Fruit fly (Drosophila melanogaster): Measurements from ENCODE around the gene CG32026.

Gene CG32026

DNA sequence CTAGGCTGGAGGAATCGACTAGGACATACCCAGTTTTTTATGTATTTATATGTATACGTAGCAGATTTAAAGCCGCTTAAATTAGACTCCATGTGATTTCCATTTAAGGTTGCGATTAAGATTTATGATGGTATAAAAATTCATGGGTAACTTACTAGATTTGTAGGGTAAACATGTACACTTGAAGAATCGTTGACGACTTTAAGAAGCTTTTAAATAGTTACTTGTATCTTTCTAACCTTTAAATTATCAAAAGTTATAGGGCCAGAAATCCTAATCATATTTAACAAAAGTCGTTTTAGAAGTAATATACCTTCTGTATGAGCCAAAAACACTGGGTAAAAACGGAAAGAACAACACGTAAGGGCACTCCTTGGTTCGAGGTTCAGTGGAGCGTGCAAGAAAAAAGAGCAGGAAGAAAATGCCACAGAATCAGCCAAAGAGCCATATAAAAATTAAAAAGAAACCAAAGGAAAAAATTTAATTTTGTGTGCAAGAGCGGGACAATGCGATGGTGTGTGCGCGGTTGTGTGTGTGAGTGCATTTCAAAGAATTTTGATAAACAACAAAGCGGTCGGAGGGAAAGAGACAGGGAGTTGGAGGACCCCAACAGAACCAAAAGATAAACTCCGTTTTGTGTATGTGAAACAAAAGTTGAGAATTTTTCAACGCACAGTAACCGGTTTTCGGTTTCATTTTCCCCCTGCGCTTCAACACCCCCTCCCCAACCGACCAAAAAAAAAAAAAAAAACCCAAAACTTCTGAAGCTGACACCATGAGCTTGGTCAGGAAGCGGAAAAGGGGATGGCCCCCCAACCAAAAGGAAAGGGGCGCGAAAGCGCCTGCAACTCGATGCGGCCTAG, 3.5 kb downstream of the CG32026 start:
- TF ChIP-seq tj (GFP tag; optimal IDR thresholded peaks at IDR 0.05) (peak; percentile 79), cnc (optimal IDR thresholded peaks at IDR 0.05) (no peak)

DNA sequence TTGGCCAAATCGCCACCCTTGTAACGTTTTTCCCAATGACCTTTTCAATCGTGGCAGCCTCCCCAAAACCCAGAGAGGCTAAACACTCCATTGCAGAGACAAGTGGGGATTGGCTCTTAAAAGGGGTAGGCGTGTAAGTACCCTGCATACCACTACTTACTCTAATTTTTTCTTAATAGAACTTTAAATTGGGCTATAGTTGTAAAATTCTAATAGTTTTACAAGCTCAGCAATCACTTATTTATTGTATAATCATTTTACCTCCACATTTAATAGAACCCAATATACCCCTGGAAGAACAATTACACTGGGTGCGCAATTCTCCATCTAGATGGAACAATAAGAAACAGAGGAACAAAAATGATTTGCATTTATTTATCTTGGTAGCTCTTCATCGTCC, 5.5 kb downstream of the CG32026 start:
- TF ChIP-seq ovo (GFP tag; optimal IDR thresholded peaks at IDR 0.05) (no peak), CG12768 (GFP tag; optimal IDR thresholded peaks at IDR 0.05) (no peak), Hr96 (GFP tag; optimal IDR thresholded peaks at IDR 0.05) (no peak), pad (GFP tag; optimal IDR thresholded peaks at IDR 0.05) (no peak), CG14711 (tag; optimal IDR thresholded peaks at IDR 0.05) (no peak), tj (GFP tag; optimal IDR thresholded peaks at IDR 0.05) (no peak), CG1620 (GFP tag; optimal IDR thresholded peaks at IDR 0.05) (no peak), Crg-1 (GFP tag; optimal IDR thresholded peaks at IDR 0.05) (no peak), CG33017 (tag; optimal IDR thresholded peaks at IDR 0.05) (no peak), Clk (GFP tag; optimal IDR thresholded peaks at IDR 0.05) (no peak), CG5204 (GFP tag; optimal IDR thresholded peaks at IDR 0.05) (no peak), Mnt (GFP tag; optimal IDR thresholded peaks at IDR 0.05) (no peak), bab1 (GFP tag; optimal IDR thresholded peaks at IDR 0.05) (no peak)

DNA sequence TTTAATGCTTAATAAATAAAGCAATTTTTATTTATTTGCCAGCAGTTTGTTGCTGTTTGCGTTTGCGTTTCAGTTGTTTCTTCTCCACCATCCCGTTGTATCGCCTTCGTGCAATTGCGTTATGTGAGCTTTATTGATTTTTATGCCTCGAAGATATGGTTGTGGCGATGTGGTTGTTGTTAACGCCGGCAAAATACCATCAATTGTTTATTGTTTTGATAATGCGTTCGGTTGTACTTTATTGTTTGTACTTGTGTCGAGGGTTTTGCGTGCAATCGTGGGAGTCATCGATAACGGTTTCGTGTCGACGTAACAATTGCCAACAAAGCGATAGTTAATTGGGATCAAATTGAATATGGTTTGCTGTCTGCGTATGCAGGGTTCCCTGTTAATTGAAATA, 6.1 kb downstream of the CG32026 start:
- no peak for TF ChIP-seq CG12768 (GFP tag; optimal IDR thresholded peaks at IDR 0.05)
- TF ChIP-seq tj (GFP tag; optimal IDR thresholded peaks at IDR 0.05), result no peak
- TF ChIP-seq bab1 (GFP tag; optimal IDR thresholded peaks at IDR 0.05), result no peak
- peak; percentile 3 for TF ChIP-seq cic (GFP tag; optimal IDR thresholded peaks at IDR 0.05)
- peak; percentile 18 for TF ChIP-seq Hr96 (GFP tag; optimal IDR thresholded peaks at IDR 0.05)
- TF ChIP-seq CG7045 (GFP tag; optimal IDR thresholded peaks at IDR 0.05), result no peak

DNA sequence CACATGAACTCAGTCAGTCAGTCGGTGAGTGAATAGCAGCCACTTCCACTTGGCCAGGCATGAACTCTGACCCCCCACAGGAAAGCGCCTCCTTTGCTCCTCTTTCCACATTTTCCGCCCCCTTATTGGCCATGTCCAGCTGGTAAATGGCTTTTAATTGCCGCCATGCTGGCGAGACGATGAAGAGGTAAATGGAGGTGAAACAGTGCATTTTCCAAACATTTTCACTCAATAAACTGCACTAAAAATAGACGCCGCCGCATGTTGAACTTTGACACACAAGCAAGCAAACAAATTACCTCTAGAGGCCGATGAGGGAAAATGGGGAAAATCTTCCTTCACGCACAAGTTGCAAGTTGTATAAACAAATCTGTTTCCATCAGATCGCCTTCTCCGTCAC, 13.6 kb downstream of the CG32026 start:
- TF ChIP-seq CG33017 (tag; optimal IDR thresholded peaks at IDR 0.05), result no peak
- TF ChIP-seq tj (GFP tag; optimal IDR thresholded peaks at IDR 0.05), result no peak
- no peak for TF ChIP-seq ovo (GFP tag; optimal IDR thresholded peaks at IDR 0.05)

DNA sequence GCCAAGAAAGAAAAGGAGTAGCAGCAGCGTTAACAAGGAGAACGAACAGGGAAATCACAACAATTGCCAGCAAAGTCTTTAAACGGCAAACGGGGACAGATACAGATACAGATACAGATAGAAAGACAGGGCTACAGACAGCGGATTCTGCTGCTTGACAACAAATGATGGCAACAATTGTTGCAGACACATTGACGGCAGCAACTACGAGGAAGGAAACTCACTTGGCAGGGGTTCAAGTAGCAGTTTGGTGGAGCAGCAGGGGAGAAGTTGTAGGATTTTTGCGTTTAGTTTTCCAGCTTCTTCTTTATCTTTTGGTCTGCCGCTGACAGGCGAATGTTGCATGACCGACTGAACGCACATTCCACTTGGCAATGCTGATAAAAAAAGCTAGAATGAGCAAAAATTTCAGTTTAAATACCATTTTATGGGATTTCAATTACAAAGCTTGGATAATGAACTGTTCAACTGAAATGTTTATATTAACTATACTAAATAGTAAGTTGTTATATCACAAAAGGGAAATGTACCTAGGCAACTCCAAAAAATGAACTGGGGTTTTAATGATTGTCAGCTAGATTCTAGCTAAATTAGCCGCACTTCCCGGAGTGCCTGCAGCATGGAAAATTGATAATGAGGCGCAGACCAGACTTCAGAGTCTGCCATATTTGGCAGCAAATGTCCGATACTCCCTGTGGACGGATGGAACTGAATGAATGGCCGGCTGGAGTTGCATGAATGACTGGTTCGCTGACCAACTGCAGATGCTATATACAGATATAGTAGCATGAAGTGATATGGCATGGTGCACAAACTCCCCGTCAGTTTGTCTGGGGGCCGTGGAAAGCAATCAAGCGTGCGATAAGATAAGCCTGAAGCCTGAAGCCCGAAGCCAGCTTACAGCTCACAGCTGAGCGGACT, 14.8 kb downstream of the CG32026 start:
- TF ChIP-seq Crg-1 (GFP tag; optimal IDR thresholded peaks at IDR 0.05) (no peak), CG14711 (tag; optimal IDR thresholded peaks at IDR 0.05) (no peak), CG12768 (GFP tag; optimal IDR thresholded peaks at IDR 0.05) (no peak), CG7101 (tag; optimal IDR thresholded peaks at IDR 0.05) (no peak), Clk (GFP tag; optimal IDR thresholded peaks at IDR 0.05) (no peak), Hr96 (GFP tag; optimal IDR thresholded peaks at IDR 0.05) (no peak), ovo (GFP tag; optimal IDR thresholded peaks at IDR 0.05) (no peak), bab1 (GFP tag; optimal IDR thresholded peaks at IDR 0.05) (no peak), cic (GFP tag; optimal IDR thresholded peaks at IDR 0.05) (no peak), CG5204 (GFP tag; optimal IDR thresholded peaks at IDR 0.05) (no peak), Mnt (GFP tag; optimal IDR thresholded peaks at IDR 0.05) (no peak), CG7045 (GFP tag; optimal IDR thresholded peaks at IDR 0.05) (no peak), cnc (optimal IDR thresholded peaks at IDR 0.05) (no peak), kay (GFP tag; ENCODE audit: borderline replicate concordance) (no peak), CG1620 (GFP tag; optimal IDR thresholded peaks at IDR 0.05) (no peak), tj (GFP tag; optimal IDR thresholded peaks at IDR 0.05) (no peak), toe (GFP tag; optimal IDR thresholded peaks at IDR 0.05) (no peak), CG33017 (tag; optimal IDR thresholded peaks at IDR 0.05) (no peak), CG11617 (GFP tag; optimal IDR thresholded peaks at IDR 0.05) (no peak)

DNA sequence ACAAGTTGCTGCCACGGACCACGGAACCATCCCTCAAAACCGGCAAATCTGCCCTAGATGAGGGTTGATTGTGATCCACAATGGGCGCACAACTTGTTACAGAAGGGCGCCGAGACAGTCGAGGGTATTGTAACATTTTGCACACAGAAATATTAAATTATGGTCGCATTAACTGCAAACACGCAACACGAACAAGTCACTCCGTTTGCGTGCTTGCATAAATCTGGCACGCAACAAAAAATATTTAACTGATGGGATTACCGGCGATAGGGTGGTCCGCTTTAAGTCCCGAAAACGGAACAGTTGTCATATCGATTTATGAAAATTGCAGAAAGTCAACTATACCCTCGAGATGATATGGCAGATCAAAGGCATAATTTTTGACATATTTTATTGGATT, 15.7 kb downstream of the CG32026 start:
- no peak for TF ChIP-seq Mnt (GFP tag; optimal IDR thresholded peaks at IDR 0.05)
- no peak for TF ChIP-seq pad (GFP tag; optimal IDR thresholded peaks at IDR 0.05)
- TF ChIP-seq cic (GFP tag; optimal IDR thresholded peaks at IDR 0.05), result no peak
- TF ChIP-seq CG1620 (GFP tag; optimal IDR thresholded peaks at IDR 0.05), result no peak
- no peak for TF ChIP-seq CG7045 (GFP tag; optimal IDR thresholded peaks at IDR 0.05)
- TF ChIP-seq Clk (GFP tag; optimal IDR thresholded peaks at IDR 0.05), result no peak
- no peak for TF ChIP-seq CG33017 (tag; optimal IDR thresholded peaks at IDR 0.05)
- TF ChIP-seq toe (GFP tag; optimal IDR thresholded peaks at IDR 0.05), result no peak
- no peak for TF ChIP-seq CG14711 (tag; optimal IDR thresholded peaks at IDR 0.05)
- no peak for TF ChIP-seq Crg-1 (GFP tag; optimal IDR thresholded peaks at IDR 0.05)
- TF ChIP-seq kay (GFP tag; ENCODE audit: borderline replicate concordance), result no peak
- no peak for TF ChIP-seq CG11617 (GFP tag; optimal IDR thresholded peaks at IDR 0.05)
- TF ChIP-seq cnc (optimal IDR thresholded peaks at IDR 0.05), result no peak
- TF ChIP-seq tj (GFP tag; optimal IDR thresholded peaks at IDR 0.05), result no peak
- no peak for TF ChIP-seq CG5204 (GFP tag; optimal IDR thresholded peaks at IDR 0.05)
- TF ChIP-seq CG7101 (tag; optimal IDR thresholded peaks at IDR 0.05), result no peak
